Fruit fly (Drosophila melanogaster) whole organism, embryonic: ENCODE results near the gene Usp10.

ENCODE experiments used
- Atf3 ChIP-seq: fragments of 200-800 bp; sonication (Bioruptor generic); optimal IDR thresholded peaks from 3 replicates; lab custom pipeline; 2016; ENCODE audit warnings: missing biosample characterization, missing genetic modification characterization
- Atf6 ChIP-seq: fragments of 200-800 bp; sonication (Bioruptor generic); IDR thresholded peaks from 2 replicates; pipeline ENCODE4 v1.3.6; 2022; ENCODE audit warnings: missing biosample characterization, missing genetic modification characterization
- B-H1 ChIP-seq: fragments of 200-800 bp; sonication (Bioruptor generic); IDR thresholded peaks from 3 replicates; pipeline ENCODE4 v1.3.6; 2022; ENCODE audit warnings: missing biosample characterization, missing genetic modification characterization
- CG10565 ChIP-seq: fragments of 200-800 bp; sonication (Bioruptor generic); optimal IDR thresholded peaks from 3 replicates; lab custom pipeline; 2016; ENCODE audit warnings: missing biosample characterization, mild to moderate bottlenecking, missing genetic modification characterization
- CG12299 ChIP-seq: fragments of 200-800 bp; sonication (Bioruptor generic); optimal IDR thresholded peaks from 2 replicates; lab custom pipeline; 2018; ENCODE audit warnings: missing biosample characterization, mild to moderate bottlenecking, missing genetic modification characterization
- CG12769 ChIP-seq: fragments of 200-800 bp; sonication (Bioruptor generic); optimal IDR thresholded peaks from 2 replicates; lab custom pipeline; 2019; ENCODE audit warnings: missing biosample characterization, mild to moderate bottlenecking, missing genetic modification characterization, moderate library complexity
- CG1529 ChIP-seq: fragments of 200-800 bp; sonication (Bioruptor generic); optimal IDR thresholded peaks from 3 replicates; lab custom pipeline; 2018; ENCODE audit warnings: missing biosample characterization, missing genetic modification characterization
- CG2116 ChIP-seq: fragments of 200-800 bp; sonication (Bioruptor generic); optimal IDR thresholded peaks from 3 replicates; lab custom pipeline; 2018; ENCODE audit warnings: missing biosample characterization, mild to moderate bottlenecking, missing genetic modification characterization
- CG2120 ChIP-seq: fragments of 200-800 bp; sonication (Bioruptor generic); optimal IDR thresholded peaks from 3 replicates; lab custom pipeline; 2016; ENCODE audit warnings: missing biosample characterization, missing genetic modification characterization
- CG2199 ChIP-seq: fragments of 200-800 bp; sonication (Bioruptor generic); IDR thresholded peaks from 3 replicates; pipeline ENCODE4 v1.3.6; 2022; ENCODE audit warnings: missing biosample characterization, missing genetic modification characterization
- CG2875 ChIP-seq: fragments of 200-800 bp; sonication (Bioruptor generic); optimal IDR thresholded peaks from 2 replicates; lab custom pipeline; 2017; ENCODE audit warnings: missing biosample characterization, mild to moderate bottlenecking, missing genetic modification characterization, missing genetic modification reagents
- CG31441 ChIP-seq: fragments of 200-800 bp; sonication (Bioruptor generic); IDR thresholded peaks from 2 replicates; pipeline ENCODE4 v1.3.6; 2022; ENCODE audit warnings: missing biosample characterization, missing genetic modification characterization
- CG3163 ChIP-seq: fragments of 200-800 bp; sonication (Bioruptor generic); optimal IDR thresholded peaks from 3 replicates; lab custom pipeline; 2016; ENCODE audit warnings: missing biosample characterization, missing genetic modification characterization
- CG32767 ChIP-seq: fragments of 200-800 bp; sonication (Bioruptor generic); IDR thresholded peaks from 2 replicates; pipeline ENCODE4 v1.3.6; 2022; ENCODE audit warnings: missing biosample characterization, missing genetic modification characterization
- CG34224 ChIP-seq: fragments of 200-800 bp; sonication (Bioruptor generic); IDR thresholded peaks from 3 replicates; pipeline ENCODE4 v1.3.6; 2022; ENCODE audit warnings: missing biosample characterization, missing genetic modification characterization; ENCODE audit not compliant: partially characterized antibody
- CG42726 ChIP-seq: fragments of 200-800 bp; sonication (Bioruptor generic); IDR thresholded peaks from 2 replicates; pipeline ENCODE4 v1.3.6; 2022; ENCODE audit warnings: missing biosample characterization, missing genetic modification characterization; ENCODE audit not compliant: partially characterized antibody
- CG4854 ChIP-seq: fragments of 200-800 bp; sonication (Bioruptor generic); optimal IDR thresholded peaks from 2 replicates; lab custom pipeline; 2016; ENCODE audit warnings: missing biosample characterization, missing genetic modification characterization, inconsistent platforms
- CG7271 ChIP-seq: fragments of 200-800 bp; sonication (Bioruptor generic); optimal IDR thresholded peaks from 2 replicates; lab custom pipeline; 2018; ENCODE audit warnings: missing biosample characterization, mild to moderate bottlenecking, missing genetic modification characterization, moderate library complexity
- CkIIα-i1 ChIP-seq: fragments of 200-800 bp; sonication (Bioruptor generic); IDR thresholded peaks from 2 replicates; pipeline ENCODE4 v1.3.6; 2022; ENCODE audit warnings: missing biosample characterization, missing genetic modification characterization
- Deaf1 ChIP-seq: fragments of 200-800 bp; optimal IDR thresholded peaks from 3 replicates; lab custom pipeline; 2019; ENCODE audit warnings: missing biosample characterization, mild to moderate bottlenecking, missing genetic modification characterization, moderate library complexity
- Dp ChIP-seq: fragments of 200-800 bp; sonication (Bioruptor generic); optimal IDR thresholded peaks from 2 replicates; lab custom pipeline; 2018; ENCODE audit warnings: missing biosample characterization, mild to moderate bottlenecking, missing genetic modification characterization, moderate library complexity
- HLHmδ ChIP-seq: fragments of 200-800 bp; sonication (Bioruptor generic); optimal IDR thresholded peaks from 2 replicates; lab custom pipeline; 2018; ENCODE audit warnings: missing biosample characterization, mild to moderate bottlenecking, missing genetic modification characterization, moderate library complexity
- Hey ChIP-seq: fragments of 200-800 bp; sonication (Bioruptor generic); optimal IDR thresholded peaks from 3 replicates; lab custom pipeline; 2018; ENCODE audit warnings: missing biosample characterization, mild to moderate bottlenecking, missing genetic modification characterization
- Jarid2 ChIP-seq: fragments of 200-800 bp; sonication (Bioruptor generic); optimal IDR thresholded peaks from 3 replicates; lab custom pipeline; 2017; ENCODE audit warnings: mild to moderate bottlenecking, missing biosample characterization, missing genetic modification reagents, missing genetic modification characterization
- NFAT ChIP-seq: fragments of 200-800 bp; sonication (Bioruptor generic); IDR thresholded peaks from 2 replicates; pipeline ENCODE4 v1.3.6; 2022; ENCODE audit warnings: missing biosample characterization, missing genetic modification characterization
- Oli ChIP-seq: fragments of 200-800 bp; sonication (Bioruptor generic); optimal IDR thresholded peaks from 2 replicates; lab custom pipeline; 2018; ENCODE audit warnings: missing biosample characterization, mild to moderate bottlenecking, missing genetic modification characterization, moderate library complexity
- Ravus ChIP-seq: fragments of 200-800 bp; sonication (Bioruptor generic); IDR thresholded peaks from 2 replicates; pipeline ENCODE4 v1.3.6; 2022; ENCODE audit warnings: missing biosample characterization, missing genetic modification characterization
- Sin3A ChIP-seq: fragments of >200 bp; optimal IDR thresholded peaks from 2 replicates; lab custom pipeline; 2018
- Six4 ChIP-seq: fragments of 200-800 bp; sonication (Bioruptor generic); optimal IDR thresholded peaks from 2 replicates; lab custom pipeline; 2016; ENCODE audit warnings: missing biosample characterization, missing genetic modification characterization
- Sry-δ ChIP-seq: fragments of 200-800 bp; sonication (Bioruptor generic); optimal IDR thresholded peaks from 2 replicates; lab custom pipeline; 2016; ENCODE audit warnings: missing biosample characterization, missing genetic modification characterization
- aop ChIP-seq: fragments of 200-800 bp; sonication (Bioruptor generic); IDR thresholded peaks from 2 replicates; pipeline ENCODE4 v1.3.6; 2022; ENCODE audit warnings: missing biosample characterization, missing genetic modification characterization
- ara ChIP-seq: fragments of 200-800 bp; sonication (Bioruptor generic); IDR thresholded peaks from 2 replicates; pipeline ENCODE4 v1.3.6; 2022; ENCODE audit warnings: missing biosample characterization, missing genetic modification characterization
- chn ChIP-seq: fragments of 200-800 bp; sonication (Bioruptor generic); optimal IDR thresholded peaks from 2 replicates; lab custom pipeline; 2016; ENCODE audit warnings: missing biosample characterization, missing genetic modification characterization
- croc ChIP-seq: fragments of 200-800 bp; sonication (Bioruptor generic); conservative IDR thresholded peaks from 3 replicates; pipeline ENCODE4 v1.3.6; 2022; ENCODE audit warnings: missing biosample characterization, missing genetic modification characterization
- crp ChIP-seq, 2 experiments: fragments of 200-800 bp; sonication (Bioruptor generic); optimal IDR thresholded peaks; 2 replicates in 1 of 2; 3 replicates in 1 of 2; lab custom pipeline; 2017; ENCODE audit warnings: missing biosample characterization in 2 of 2, missing genetic modification characterization in 2 of 2, mild to moderate bottlenecking in 1 of 2, moderate library complexity in 1 of 2
- ewg ChIP-seq: fragments of 200-800 bp; sonication (Bioruptor generic); optimal IDR thresholded peaks from 3 replicates; lab custom pipeline; 2017; ENCODE audit warnings: mild to moderate bottlenecking, missing biosample characterization, missing genetic modification reagents, missing genetic modification characterization
- fd3F ChIP-seq: fragments of 200-800 bp; sonication (Bioruptor generic); optimal IDR thresholded peaks from 2 replicates; lab custom pipeline; 2018; ENCODE audit warnings: missing biosample characterization, mild to moderate bottlenecking, missing genetic modification characterization, moderate library complexity
- gce ChIP-seq: fragments of 200-800 bp; sonication (Bioruptor generic); IDR thresholded peaks from 3 replicates; pipeline ENCODE4 v1.3.6; 2022; ENCODE audit warnings: missing biosample characterization, missing genetic modification characterization
- grn ChIP-seq: fragments of 200-800 bp; sonication (Bioruptor generic); optimal IDR thresholded peaks from 3 replicates; lab custom pipeline; 2017; ENCODE audit warnings: missing biosample characterization, missing genetic modification characterization
- gsb ChIP-seq: fragments of 200-800 bp; sonication (Bioruptor generic); IDR thresholded peaks from 2 replicates; pipeline ENCODE4 v1.3.6; 2022; ENCODE audit warnings: missing biosample characterization, missing genetic modification characterization
- lov ChIP-seq, 2 experiments: fragments of 200-800 bp in 1 of 2; fragments of >200 bp in 1 of 2; sonication (Bioruptor generic) in 1 of 2; IDR thresholded peaks in 1 of 2; optimal IDR thresholded peaks in 1 of 2; 2 replicates in 1 of 2; 3 replicates in 1 of 2; pipeline versions ENCODE4 v1.3.6 to Lab custom; 2017 to 2022; ENCODE audit warnings: missing biosample characterization in 1 of 2, missing genetic modification characterization in 1 of 2
- nau ChIP-seq: fragments of 200-800 bp; sonication (Bioruptor generic); optimal IDR thresholded peaks from 3 replicates; lab custom pipeline; 2017; ENCODE audit warnings: missing biosample characterization, mild to moderate bottlenecking, missing genetic modification characterization, missing genetic modification reagents
- p53 ChIP-seq: fragments of 200-800 bp; sonication (Bioruptor generic); optimal IDR thresholded peaks from 2 replicates; lab custom pipeline; 2016; ENCODE audit warnings: missing biosample characterization, missing genetic modification characterization
- psq ChIP-seq: fragments of 200-800 bp; sonication (Bioruptor generic); optimal IDR thresholded peaks from 2 replicates; lab custom pipeline; 2017; ENCODE audit warnings: missing biosample characterization, missing genetic modification characterization
- sim ChIP-seq: fragments of 200-800 bp; sonication (Bioruptor generic); IDR thresholded peaks from 2 replicates; pipeline ENCODE4 v1.3.6; 2022; ENCODE audit warnings: missing biosample characterization, missing genetic modification characterization
- ssp ChIP-seq: fragments of 200-800 bp; sonication (Bioruptor generic); IDR thresholded peaks from 2 replicates; pipeline ENCODE4 v1.3.6; 2022; ENCODE audit warnings: missing biosample characterization, missing genetic modification characterization
- stwl ChIP-seq: fragments of 200-800 bp; sonication (Bioruptor generic); optimal IDR thresholded peaks from 3 replicates; lab custom pipeline; 2018; ENCODE audit warnings: missing biosample characterization, mild to moderate bottlenecking, missing genetic modification characterization, moderate library complexity
- tin ChIP-seq: fragments of 200-800 bp; sonication (Bioruptor generic); optimal IDR thresholded peaks from 3 replicates; lab custom pipeline; 2016; ENCODE audit warnings: missing biosample characterization, missing genetic modification characterization
- twi ChIP-seq: fragments of 200-800 bp; optimal IDR thresholded peaks from 2 replicates; lab custom pipeline; 2019; ENCODE audit warnings: missing biosample characterization, mild to moderate bottlenecking, missing genetic modification characterization, moderate library complexity

Gene Usp10

DNA sequence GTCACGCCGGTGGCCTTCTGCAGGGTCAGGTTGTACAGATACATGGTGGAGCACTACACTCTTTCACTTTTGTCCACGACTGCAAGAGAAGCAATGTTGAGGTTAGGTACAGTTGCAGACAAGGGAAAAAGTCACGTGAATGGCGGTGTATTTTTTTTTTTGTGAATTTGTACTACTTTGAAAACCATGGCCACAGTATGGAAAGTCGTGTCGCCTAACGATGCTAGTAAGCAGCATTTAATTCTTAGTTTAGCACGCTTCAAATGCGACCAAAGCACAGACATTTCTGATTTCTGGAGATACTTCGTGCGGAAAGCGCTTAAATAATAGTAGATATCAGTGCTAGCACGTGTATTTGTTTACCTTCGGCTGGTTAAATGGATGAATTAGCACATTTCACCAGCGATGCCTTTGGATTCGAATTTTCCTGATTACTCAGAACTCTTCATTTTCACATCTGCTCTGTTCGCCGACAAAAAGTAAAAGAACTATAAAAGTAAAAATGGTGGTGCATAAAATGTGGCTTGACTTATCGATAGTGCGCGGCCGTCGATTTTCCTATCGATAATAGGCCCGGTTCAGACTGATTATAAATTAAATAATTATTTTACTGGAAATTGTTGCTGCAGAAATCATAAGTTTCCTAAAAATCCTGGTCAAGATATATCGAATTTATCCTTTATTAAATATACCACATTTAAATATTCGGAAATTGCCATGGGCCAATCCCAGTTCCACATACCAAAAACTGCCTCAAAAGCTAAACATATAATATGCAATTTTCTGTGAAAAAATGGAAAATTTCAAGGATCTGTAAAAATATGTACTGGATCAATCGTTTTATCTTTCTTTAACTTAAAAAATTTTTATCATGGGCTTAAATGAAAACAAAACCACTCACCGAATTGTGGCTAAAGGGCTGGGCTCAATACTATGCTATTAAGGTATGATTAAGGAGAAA lies 38.5 kb upstream of the Usp10 start, which contains the start of gene Sf3b3 (continued):
- TF ChIP-seq Oli (tag; lab: Kevin White, UChicago) (no peak), grn (GFP tag; lab: Kevin White, UChicago) (no peak), CG12299 (tag; lab: Kevin White, UChicago) (no peak), psq (no peak), CG4854 (GFP tag; lab: Kevin White, UChicago) (no peak), tin (GFP tag; lab: Kevin White, UChicago) (no peak), gsb (GFP tag; lab: Robert Waterston, UW) (no peak), NFAT (GFP tag; lab: Robert Waterston, UW) (peak; percentile 54), Ravus (GFP tag; lab: Robert Waterston, UW) (no peak), CG32767 (GFP tag; lab: Robert Waterston, UW) (no peak), CG31441 (GFP tag; lab: Robert Waterston, UW) (peak; percentile 19; the same call in 1 of the 2 replicates), CG1529 (GFP tag; lab: Kevin White, UChicago) (no peak), chn (no peak), lov (optimal IDR thresholded peaks at IDR 0.05; lab: Kevin White, UChicago) (no peak), lov (GFP tag; IDR thresholded peaks at IDR 0.05; lab: Robert Waterston, UW) (no peak), crp (GFP tag; optimal IDR thresholded peaks at IDR 0.05; lab: Kevin White, UChicago) (no peak), sim (no peak), CG2120 (GFP tag; lab: Kevin White, UChicago) (no peak), nau (no peak), fd3F (GFP tag; lab: Kevin White, UChicago) (no peak), ewg (GFP tag; lab: Kevin White, UChicago) (no peak), aop (GFP tag; lab: Robert Waterston, UW) (no peak), Sin3A (lab: Kevin White, UChicago) (no peak), CG2199 (GFP tag; lab: Robert Waterston, UW) (0 out of 3 replicates have a peak, but pooled peaks have one; percentile 44), croc (GFP tag; lab: Robert Waterston, UW) (no peak), Sry-δ (GFP tag; lab: Kevin White, UChicago) (peak; percentile 74), stwl (tag; lab: Kevin White, UChicago) (no peak), Six4 (no peak), CG42726 (GFP tag; lab: Robert Waterston, UW) (peak; percentile 64), CG2875 (GFP tag; lab: Kevin White, UChicago) (no peak), Hey (tag; lab: Kevin White, UChicago) (no peak), ara (GFP tag; lab: Robert Waterston, UW) (no peak), twi (tag; lab: Kevin White, UChicago) (no peak), B-H1 (GFP tag; lab: Robert Waterston, UW) (no peak), CG3163 (GFP tag; lab: Kevin White, UChicago) (no peak), CG34224 (GFP tag; lab: Robert Waterston, UW) (peak; percentile 38), Dp (peak; percentile 12), p53 (GFP tag; lab: Kevin White, UChicago) (no peak), CG7271 (no peak), HLHmδ (GFP tag; lab: Kevin White, UChicago) (no peak), ssp (GFP tag; lab: Robert Waterston, UW) (peak; percentile 78), CkIIα-i1 (GFP tag; lab: Robert Waterston, UW) (no peak), Atf6 (no peak; the same call in 1 of the 2 replicates), Jarid2 (GFP tag; lab: Kevin White, UChicago) (no peak), CG10565 (GFP tag; lab: Kevin White, UChicago) (no peak), CG12769 (tag; lab: Kevin White, UChicago) (no peak), Deaf1 (tag; lab: Kevin White, UChicago) (no peak), CG2116 (no peak), gce (no peak), Atf3 (GFP tag; lab: Kevin White, UChicago) (no peak)
